Fruit fly (Drosophila melanogaster) whole organism, adult: ENCODE data around the gene CG5282.

Experiments
- CG11617 ChIP-seq: fragments of 200-800 bp; sonication (Bioruptor generic); optimal IDR thresholded peaks from 2 replicates; lab custom pipeline; 2017; ENCODE audit warnings: mild to moderate bottlenecking, missing biosample characterization, missing genetic modification reagents, missing genetic modification characterization
- CG1620 ChIP-seq: fragments of 200-800 bp; sonication (Bioruptor generic); optimal IDR thresholded peaks from 2 replicates; lab custom pipeline; 2016; ENCODE audit warnings: missing biosample characterization, missing genetic modification characterization
- CG33017 ChIP-seq: fragments of 200-800 bp; sonication (Bioruptor generic); optimal IDR thresholded peaks from 2 replicates; lab custom pipeline; 2018; ENCODE audit warnings: missing biosample characterization, mild to moderate bottlenecking, missing genetic modification characterization, moderate library complexity
- CG7045 ChIP-seq: fragments of 200-800 bp; sonication (Bioruptor generic); optimal IDR thresholded peaks from 2 replicates; lab custom pipeline; 2017; ENCODE audit warnings: missing biosample characterization, mild to moderate bottlenecking, missing genetic modification characterization
- Clk ChIP-seq: fragments of 200-800 bp; sonication (Bioruptor generic); optimal IDR thresholded peaks from 2 replicates; lab custom pipeline; 2017; ENCODE audit warnings: missing biosample characterization, missing genetic modification characterization
- Crg-1 ChIP-seq: fragments of 200-800 bp; sonication (Bioruptor generic); optimal IDR thresholded peaks from 2 replicates; lab custom pipeline; 2016; ENCODE audit warnings: missing biosample characterization, missing genetic modification characterization
- Mnt ChIP-seq: fragments of 200-800 bp; sonication (Bioruptor generic); optimal IDR thresholded peaks from 2 replicates; lab custom pipeline; 2016; ENCODE audit warnings: missing biosample characterization, mild to moderate bottlenecking, missing genetic modification characterization
- cic ChIP-seq: fragments of 200-800 bp; sonication (Bioruptor generic); optimal IDR thresholded peaks from 2 replicates; lab custom pipeline; 2017; ENCODE audit warnings: missing biosample characterization, mild to moderate bottlenecking, missing genetic modification characterization, moderate library complexity
- kay ChIP-seq: fragments of 200-800 bp; sonication (Bioruptor generic); peaks from one replicate; lab custom pipeline; 2016; ENCODE audit warnings: missing biosample characterization, missing genetic modification characterization, borderline replicate concordance
- ovo ChIP-seq: fragments of 200-800 bp; sonication (Bioruptor generic); optimal IDR thresholded peaks from 2 replicates; lab custom pipeline; 2016; ENCODE audit warnings: missing biosample characterization, missing genetic modification characterization
- toe ChIP-seq: fragments of 200-800 bp; sonication (Bioruptor generic); optimal IDR thresholded peaks from 2 replicates; lab custom pipeline; 2016; ENCODE audit warnings: missing biosample characterization, missing genetic modification characterization

DNA sequence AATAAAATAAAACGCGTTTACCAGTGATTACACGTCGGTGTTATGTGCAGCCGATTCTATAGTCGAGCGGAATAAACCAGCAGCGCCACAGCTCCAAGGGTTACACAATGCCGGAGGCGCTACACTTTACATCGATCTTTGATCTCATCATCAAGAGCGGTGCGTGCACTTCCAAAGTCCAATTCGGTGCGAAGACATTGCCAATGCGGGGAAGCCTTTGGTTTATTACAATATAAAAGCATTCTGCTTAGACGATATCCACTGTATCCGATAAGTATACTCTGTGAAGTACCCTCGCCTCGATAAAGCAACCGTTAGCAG is 38.1 kb downstream of the CG5282 start:
- TF ChIP-seq Crg-1 (GFP tag; lab: Kevin White, UChicago) (no peak), CG11617 (GFP tag; lab: Kevin White, UChicago) (no peak), kay (no peak), toe (GFP tag; lab: Kevin White, UChicago) (no peak), CG7045 (GFP tag; lab: Kevin White, UChicago) (no peak), Mnt (no peak), ovo (GFP tag; lab: Kevin White, UChicago) (no peak), cic (GFP tag; lab: Kevin White, UChicago) (no peak), CG1620 (GFP tag; lab: Kevin White, UChicago) (no peak), CG33017 (tag; lab: Kevin White, UChicago) (no peak), Clk (GFP tag; lab: Kevin White, UChicago) (no peak)
